Worm (Caenorhabditis elegans) whole organism, L1 larva: ENCODE data around the gene C26E1.1.
A peak's percentile ranks its signal among the peaks of the same experiment; 100 is the strongest.

Source experiments
- C04F5.9 ChIP-seq: sonication (generic microtip); optimal IDR thresholded peaks from 2 replicates; lab custom pipeline; 2016; ENCODE audit warnings: missing genetic modification characterization, missing compliant biosample characterization
- C34B4.2 ChIP-seq: sonication (generic microtip); optimal IDR thresholded peaks from 2 replicates; lab custom pipeline; 2017; ENCODE audit warnings: mild to moderate bottlenecking, missing genetic modification characterization, missing compliant biosample characterization
- aha-1 ChIP-seq: fragments of 150-350 bp; optimal IDR thresholded peaks from 2 replicates; lab custom pipeline; 2014; ENCODE audit warnings: missing biosample characterization, missing genetic modification characterization
- alr-1 ChIP-seq: fragments of 200-800 bp; sonication (Bioruptor generic); optimal IDR thresholded peaks from 2 replicates; lab custom pipeline; 2018; ENCODE audit warnings: borderline replicate concordance, mild to moderate bottlenecking, missing genetic modification characterization, missing compliant biosample characterization
- aly-2 ChIP-seq: fragments of 150-350 bp; optimal IDR thresholded peaks from 2 replicates; lab custom pipeline; 2014; ENCODE audit warnings: missing biosample characterization, missing genetic modification characterization
- ceh-88 ChIP-seq: fragments of 200-800 bp; sonication (Bioruptor generic); IDR thresholded peaks from 2 replicates; pipeline ENCODE4 v1.3.6; 2022; ENCODE audit warnings: missing genetic modification characterization, missing compliant biosample characterization
- ceh-90 ChIP-seq: sonication (generic microtip); optimal IDR thresholded peaks from 2 replicates; lab custom pipeline; 2016; ENCODE audit warnings: missing genetic modification characterization, missing compliant biosample characterization
- dpl-1 ChIP-seq, 3 experiments: fragments of 150-350 bp in 2 of 3; sonication (generic microtip) in 1 of 3; optimal IDR thresholded peaks; 2 replicates each; lab custom pipeline; 2014 to 2017; ENCODE audit warnings: missing biosample characterization in 3 of 3, missing genetic modification characterization in 3 of 3, missing genetic modification reagents in 3 of 3
- efl-1 ChIP-seq, 4 experiments: fragments of 150-350 bp; optimal IDR thresholded peaks in 3 of 4; peaks in 1 of 4; 1 replicate in 1 of 4; 2 replicates in 3 of 4; lab custom pipeline; 2014; ENCODE audit warnings: missing biosample characterization in 2 of 4, missing genetic modification characterization in 2 of 4, missing genetic modification reagents in 2 of 4
- elt-2 ChIP-seq: sonication (generic microtip); optimal IDR thresholded peaks from 2 replicates; lab custom pipeline; 2016; ENCODE audit warnings: missing genetic modification characterization, mild to moderate bottlenecking, inconsistent platforms, missing compliant biosample characterization, missing genetic modification reagents
- elt-3 ChIP-seq, 6 experiments: fragments of 150-350 bp in 1 of 6; sonication (generic microtip); optimal IDR thresholded peaks; 2 replicates each; lab custom pipeline; 2017 to 2018; ENCODE audit warnings: missing biosample characterization in 6 of 6, missing genetic modification characterization in 6 of 6, inconsistent platforms in 1 of 6
- fkh-10 ChIP-seq: sonication (generic microtip); optimal IDR thresholded peaks from 2 replicates; lab custom pipeline; 2017; ENCODE audit warnings: missing biosample characterization, missing genetic modification reagents, missing genetic modification characterization
- fkh-4 ChIP-seq: sonication (generic microtip); optimal IDR thresholded peaks from 2 replicates; lab custom pipeline; 2016; ENCODE audit warnings: missing compliant biosample characterization, missing genetic modification characterization, borderline replicate concordance
- fkh-8 ChIP-seq: sonication (generic microtip); optimal IDR thresholded peaks from 2 replicates; lab custom pipeline; 2016; ENCODE audit warnings: mild to moderate bottlenecking, missing genetic modification characterization, missing compliant biosample characterization
- grh-1 ChIP-seq: fragments of 200-800 bp; sonication (Bioruptor generic); IDR thresholded peaks from 2 replicates; pipeline ENCODE4 v1.3.6; 2022; ENCODE audit warnings: missing genetic modification reagents, missing genetic modification characterization, missing compliant biosample characterization
- hlh-17 ChIP-seq: fragments of 200-800 bp; sonication (Bioruptor generic); optimal IDR thresholded peaks from 2 replicates; lab custom pipeline; 2018; ENCODE audit warnings: missing genetic modification characterization, mild to moderate bottlenecking, missing compliant biosample characterization, moderate library complexity, borderline replicate concordance
- hlh-4 ChIP-seq: sonication (generic microtip); optimal IDR thresholded peaks from 2 replicates; lab custom pipeline; 2016; ENCODE audit warnings: mild to moderate bottlenecking, missing genetic modification characterization, missing compliant biosample characterization
- irx-1 ChIP-seq: sonication (generic microtip); optimal IDR thresholded peaks from 2 replicates; lab custom pipeline; 2016; ENCODE audit warnings: missing genetic modification characterization, missing compliant biosample characterization
- jun-1 ChIP-seq: fragments of 150-350 bp; optimal IDR thresholded peaks from 2 replicates; lab custom pipeline; 2014; ENCODE audit warnings: missing biosample characterization, missing genetic modification reagents, missing genetic modification characterization
- lin-14 ChIP-seq: fragments of 200-800 bp; sonication (Bioruptor generic); optimal IDR thresholded peaks from 2 replicates; lab custom pipeline; 2018; ENCODE audit warnings: mild to moderate bottlenecking, missing genetic modification characterization, moderate library complexity, missing compliant biosample characterization
- lin-35 ChIP-seq, 2 experiments: fragments of 150-350 bp; optimal IDR thresholded peaks; 2 replicates each; lab custom pipeline; 2014; ENCODE audit warnings: missing biosample characterization in 2 of 2, missing genetic modification characterization in 2 of 2, missing genetic modification reagents in 2 of 2
- lir-3 ChIP-seq: sonication (generic microtip); optimal IDR thresholded peaks from 2 replicates; lab custom pipeline; 2016; ENCODE audit warnings: mild to moderate bottlenecking, missing genetic modification characterization, moderate library complexity, missing compliant biosample characterization; ENCODE audit not compliant: poor library complexity
- lsy-2 ChIP-seq, 2 experiments: fragments of 150-350 bp; optimal IDR thresholded peaks; 2 replicates each; lab custom pipeline; 2014; ENCODE audit warnings: missing biosample characterization in 2 of 2, missing genetic modification characterization in 2 of 2
- mep-1 ChIP-seq: fragments of 150-350 bp; optimal IDR thresholded peaks from 2 replicates; lab custom pipeline; 2014; ENCODE audit warnings: missing biosample characterization, missing genetic modification characterization
- nhr-11 ChIP-seq: fragments of 150-350 bp; optimal IDR thresholded peaks from 2 replicates; lab custom pipeline; 2014; ENCODE audit warnings: missing biosample characterization, missing genetic modification characterization
- nhr-12 ChIP-seq: sonication (generic microtip); optimal IDR thresholded peaks from 2 replicates; lab custom pipeline; 2017; ENCODE audit warnings: missing biosample characterization, missing genetic modification characterization
- nhr-19 ChIP-seq: fragments of 200-800 bp; sonication (Bioruptor generic); conservative IDR thresholded peaks from 2 replicates; pipeline ENCODE4 v1.3.6; 2022; ENCODE audit warnings: missing genetic modification characterization, missing compliant biosample characterization
- nhr-20 ChIP-seq: sonication (generic microtip); optimal IDR thresholded peaks from 2 replicates; lab custom pipeline; 2016; ENCODE audit warnings: mild to moderate bottlenecking, missing genetic modification characterization, missing compliant biosample characterization
- nhr-28 ChIP-seq: fragments of 150-350 bp; optimal IDR thresholded peaks from 2 replicates; lab custom pipeline; 2014; ENCODE audit warnings: missing biosample characterization, missing genetic modification characterization
- nhr-71 ChIP-seq: sonication (generic microtip); optimal IDR thresholded peaks from 2 replicates; lab custom pipeline; 2016; ENCODE audit warnings: mild to moderate bottlenecking, missing genetic modification characterization, moderate library complexity, missing compliant biosample characterization
- nhr-76 ChIP-seq: sonication (generic microtip); optimal IDR thresholded peaks from 2 replicates; lab custom pipeline; 2017; ENCODE audit warnings: missing biosample characterization, missing genetic modification characterization
- nhr-77 ChIP-seq: fragments of 150-350 bp; optimal IDR thresholded peaks from 2 replicates; lab custom pipeline; 2014; ENCODE audit warnings: missing biosample characterization, missing genetic modification characterization
- nhr-84 ChIP-seq: sonication (generic microtip); optimal IDR thresholded peaks from 2 replicates; lab custom pipeline; 2017; ENCODE audit warnings: missing biosample characterization, missing genetic modification characterization
- nhr-85 ChIP-seq: sonication (generic microtip); peaks from one replicate; lab custom pipeline; 2016; ENCODE audit warnings: missing genetic modification characterization, inconsistent platforms, missing compliant biosample characterization
- nhr-90 ChIP-seq: sonication (generic microtip); optimal IDR thresholded peaks from 2 replicates; lab custom pipeline; 2016; ENCODE audit warnings: mild to moderate bottlenecking, missing genetic modification characterization, missing compliant biosample characterization; ENCODE audit not compliant: poor library complexity
- pag-3 ChIP-seq: sonication (generic microtip); optimal IDR thresholded peaks from 2 replicates; lab custom pipeline; 2017; ENCODE audit warnings: missing genetic modification characterization, mild to moderate bottlenecking, missing compliant biosample characterization, antibody characterized with exemption, borderline replicate concordance; ENCODE audit not compliant: insufficient read depth
- pax-3 ChIP-seq: fragments of 200-800 bp; sonication (Bioruptor generic); optimal IDR thresholded peaks from 2 replicates; lab custom pipeline; 2018; ENCODE audit warnings: mild to moderate bottlenecking, missing genetic modification characterization, moderate library complexity, missing compliant biosample characterization
- pqm-1 ChIP-seq: sonication (generic microtip); optimal IDR thresholded peaks from 3 replicates; lab custom pipeline; 2017; ENCODE audit warnings: missing biosample characterization, missing genetic modification characterization
- rnt-1 ChIP-seq: sonication (generic microtip); optimal IDR thresholded peaks from 2 replicates; lab custom pipeline; 2016; ENCODE audit warnings: mild to moderate bottlenecking, missing genetic modification characterization, moderate library complexity, missing compliant biosample characterization
- skn-1 ChIP-seq: fragments of 150-350 bp; optimal IDR thresholded peaks from 2 replicates; lab custom pipeline; 2014; ENCODE audit warnings: missing biosample characterization, missing genetic modification characterization
- sox-4 ChIP-seq: sonication (generic microtip); optimal IDR thresholded peaks from 2 replicates; lab custom pipeline; 2016; ENCODE audit warnings: missing genetic modification characterization, missing compliant biosample characterization
- sptf-1 ChIP-seq: fragments of 150-350 bp; optimal IDR thresholded peaks from 2 replicates; lab custom pipeline; 2014; ENCODE audit warnings: missing biosample characterization, missing genetic modification characterization
- tlp-1 ChIP-seq: fragments of 150-350 bp; optimal IDR thresholded peaks from 2 replicates; lab custom pipeline; 2014; ENCODE audit warnings: missing biosample characterization, missing genetic modification characterization
- unc-130 ChIP-seq: fragments of 150-350 bp; optimal IDR thresholded peaks from 2 replicates; lab custom pipeline; 2017; ENCODE audit warnings: missing biosample characterization, missing genetic modification characterization, inconsistent platforms
- unc-30 ChIP-seq: sonication (generic microtip); optimal IDR thresholded peaks from 2 replicates; lab custom pipeline; 2017; ENCODE audit warnings: missing biosample characterization, missing genetic modification characterization
- unc-62 ChIP-seq: fragments of 150-350 bp; optimal IDR thresholded peaks from 2 replicates; lab custom pipeline; 2014; ENCODE audit warnings: missing biosample characterization, missing genetic modification reagents, missing genetic modification characterization
- unc-98 ChIP-seq: fragments of 200-800 bp; sonication (Bioruptor generic); IDR thresholded peaks from 2 replicates; pipeline ENCODE4 v1.3.6; 2022; ENCODE audit warnings: missing genetic modification characterization, missing compliant biosample characterization
- xbp-1 ChIP-seq: sonication (generic microtip); optimal IDR thresholded peaks from 2 replicates; lab custom pipeline; 2016; ENCODE audit warnings: missing genetic modification characterization, missing compliant biosample characterization
- zag-1 ChIP-seq: fragments of 150-350 bp; optimal IDR thresholded peaks from 2 replicates; lab custom pipeline; 2014; ENCODE audit warnings: missing biosample characterization, missing genetic modification characterization
- zip-4 ChIP-seq: fragments of 200-800 bp; sonication (Bioruptor generic); optimal IDR thresholded peaks from 2 replicates; lab custom pipeline; 2018; ENCODE audit warnings: mild to moderate bottlenecking, missing genetic modification characterization, moderate library complexity, missing compliant biosample characterization
- ztf-11 ChIP-seq, 2 experiments: sonication (generic microtip); optimal IDR thresholded peaks; 2 replicates each; lab custom pipeline; 2016 to 2017; ENCODE audit warnings: missing genetic modification characterization in 2 of 2, missing biosample characterization in 1 of 2, missing compliant biosample characterization in 1 of 2
- ztf-4 ChIP-seq: fragments of 150-350 bp; optimal IDR thresholded peaks from 2 replicates; lab custom pipeline; 2014; ENCODE audit warnings: missing biosample characterization, missing genetic modification characterization

C26E1.1 gene

ce11 chrV:13268032-13268431, 29.3 kb upstream of the C26E1.1 start:
- TF ChIP-seq unc-30 (tag; lab: Kevin White, UChicago) (no peak), aha-1 (tag; lab: Kevin White, UChicago) (no peak), nhr-77 (no peak), nhr-85 (tag; lab: Kevin White, UChicago) (no peak), hlh-4 (tag; lab: Kevin White, UChicago) (no peak), zag-1 (tag; lab: Kevin White, UChicago) (no peak), ztf-4 (no peak), unc-62 (GFP tag; lab: Kevin White, UChicago) (no peak), lir-3 (tag; lab: Kevin White, UChicago) (no peak), pax-3 (tag; lab: Kevin White, UChicago) (peak; percentile 80), xbp-1 (tag; lab: Kevin White, UChicago) (no peak), nhr-84 (no peak), pqm-1 (tag; lab: Kevin White, UChicago) (peak; percentile 59), nhr-20 (tag; lab: Kevin White, UChicago) (no peak), mep-1 (no peak), lsy-2 (tag; optimal IDR thresholded peaks at IDR 0.05; lab: Kevin White, UChicago) (peak in 1 of 2 experiments; percentile 6), nhr-11 (no peak), fkh-10 (GFP tag; lab: Kevin White, UChicago) (no peak), skn-1 (tag; lab: Kevin White, UChicago) (no peak), C34B4.2 (tag; lab: Kevin White, UChicago) (no peak), nhr-12 (tag; lab: Kevin White, UChicago) (no peak), elt-2 (tag; lab: Kevin White, UChicago) (peak; percentile 96), grh-1 (GFP tag; lab: Robert Waterston, UW) (no peak), ceh-88 (GFP tag; lab: Robert Waterston, UW) (no peak), ztf-11 (tag; optimal IDR thresholded peaks at IDR 0.05; lab: Kevin White, UChicago) (no peak), unc-98 (no peak), lin-14 (GFP tag; lab: Kevin White, UChicago) (no peak), sox-4 (no peak), fkh-4 (no peak), elt-3 (tag; optimal IDR thresholded peaks at IDR 0.05; lab: Kevin White, UChicago) (no peak), unc-130 (tag; lab: Kevin White, UChicago) (no peak), lin-35 (GFP tag; optimal IDR thresholded peaks at IDR 0.05; lab: Kevin White, UChicago) (no peak), hlh-17 (no peak), nhr-28 (no peak), jun-1 (peak; percentile 15), fkh-8 (no peak), zip-4 (no peak), dpl-1 (GFP tag; optimal IDR thresholded peaks at IDR 0.05; lab: Kevin White, UChicago) (no peak), ceh-90 (tag; lab: Kevin White, UChicago) (no peak), rnt-1 (tag; lab: Kevin White, UChicago) (no peak), alr-1 (no peak), C04F5.9 (tag; lab: Kevin White, UChicago) (no peak), nhr-76 (tag; lab: Kevin White, UChicago) (no peak), aly-2 (tag; lab: Kevin White, UChicago) (no peak), tlp-1 (tag; lab: Kevin White, UChicago) (peak; percentile 37)

ce11 chrV:13269228-13269630, 28.1 kb upstream of the C26E1.1 start:
- TF ChIP-seq lin-35 (GFP tag; optimal IDR thresholded peaks at IDR 0.05; lab: Kevin White, UChicago) (peak in 1 of 2 experiments; percentile 59), jun-1 (peak; percentile 87), C34B4.2 (tag; lab: Kevin White, UChicago) (no peak), lsy-2 (tag; optimal IDR thresholded peaks at IDR 0.05; lab: Kevin White, UChicago) (peak in 1 of 2 experiments; percentile 60), efl-1 (optimal IDR thresholded peaks at IDR 0.05; lab: Kevin White, UChicago) (no peak), efl-1 (GFP tag; optimal IDR thresholded peaks at IDR 0.05 in 1 of 2; lab: Kevin White, UChicago) (peak in 1 of 2 experiments; percentile 83), nhr-19 (GFP tag; lab: Robert Waterston, UW) (0 out of 2 replicates have a peak, but pooled peaks have one; percentile 31), lin-14 (GFP tag; lab: Kevin White, UChicago) (peak; percentile 26), nhr-77 (no peak), nhr-20 (tag; lab: Kevin White, UChicago) (peak; percentile 25), sptf-1 (tag; lab: Kevin White, UChicago) (no peak), irx-1 (tag; lab: Kevin White, UChicago) (no peak), nhr-71 (tag; lab: Kevin White, UChicago) (peak; percentile 44), elt-2 (tag; lab: Kevin White, UChicago) (peak; percentile 100), tlp-1 (tag; lab: Kevin White, UChicago) (peak; percentile 83), nhr-12 (tag; lab: Kevin White, UChicago) (no peak), pax-3 (tag; lab: Kevin White, UChicago) (peak; percentile 85), pag-3 (tag; lab: Kevin White, UChicago) (no peak), nhr-90 (peak; percentile 58)
